Fruit fly (Drosophila melanogaster): ENCODE data around the gene CG1288.

The CG1288 gene

dm6 chr3R:7162356-7163289, 45.6 kb downstream of the CG1288 start, which contains the start of gene sas (continued):
- TF ChIP-seq CG4617 (GFP tag; optimal IDR thresholded peaks at IDR 0.05; ENCODE audit: borderline replicate concordance) (no peak), CG17361 (GFP tag; IDR thresholded peaks at IDR 0.05) (no peak), CG4360 (GFP tag; IDR thresholded peaks at IDR 0.05) (peak; percentile 9; the same call in 1 of the 2 replicates), h (optimal IDR thresholded peaks at IDR 0.05) (no peak), ftz-f1 (GFP tag; optimal IDR thresholded peaks at IDR 0.05) (no peak), CG1233 (GFP tag; optimal IDR thresholded peaks at IDR 0.05) (no peak), sima (GFP tag; optimal IDR thresholded peaks at IDR 0.05) (no peak), aop (GFP tag; IDR thresholded peaks at IDR 0.05) (no peak), CG31224 (GFP tag; IDR thresholded peaks at IDR 0.05) (no peak), CG15479 (GFP tag; optimal IDR thresholded peaks at IDR 0.05) (peak; percentile 47), CG13894 (tag; optimal IDR thresholded peaks at IDR 0.05) (peak; percentile 48), prd (optimal IDR thresholded peaks at IDR 0.05) (no peak), prd (GFP tag; IDR thresholded peaks at IDR 0.05) (no peak), Drgx (GFP tag; IDR thresholded peaks at IDR 0.05) (0 out of 2 replicates have a peak, but pooled peaks have one; percentile 12), MESR4 (GFP tag; optimal IDR thresholded peaks at IDR 0.05) (peak; percentile 3), CG32532 (GFP tag; IDR thresholded peaks at IDR 0.05) (peak; percentile 40; the same call in 1 of the 2 replicates), CG7357 (GFP tag; IDR thresholded peaks at IDR 0.05) (no peak), CG6791 (GFP tag; IDR thresholded peaks at IDR 0.05; ENCODE audit: partially characterized antibody) (0 out of 3 replicates have a peak, but pooled peaks have one; percentile 0), Bgb (GFP tag; IDR thresholded peaks at IDR 0.05; ENCODE audit: partially characterized antibody) (peak; percentile 32; the same call in 1 of the 2 replicates), zfh1 (GFP tag; IDR thresholded peaks at IDR 0.05) (no peak), CG10979 (tag; optimal IDR thresholded peaks at IDR 0.05) (no peak), sob (GFP tag; IDR thresholded peaks at IDR 0.05) (no peak), chm (GFP tag; IDR thresholded peaks at IDR 0.05) (peak; percentile 47), CG13424 (tag; optimal IDR thresholded peaks at IDR 0.05) (no peak), cas (GFP tag; IDR thresholded peaks at IDR 0.05) (peak; percentile 18; the same call in 1 of the 2 replicates), CG17186 (GFP tag; optimal IDR thresholded peaks at IDR 0.05) (no peak), so (GFP tag; IDR thresholded peaks at IDR 0.05) (peak; percentile 26; the same call in 1 of the 3 replicates), nerfin-2 (GFP tag; IDR thresholded peaks at IDR 0.05; ENCODE audit: partially characterized antibody) (peak; percentile 14; the same call in 1 of the 2 replicates), crol (GFP tag; IDR thresholded peaks at IDR 0.05) (no peak), dmrt11E (tag; optimal IDR thresholded peaks at IDR 0.05) (no peak), CG12769 (tag; optimal IDR thresholded peaks at IDR 0.05) (peak; percentile 53), CG8290 (GFP tag; optimal IDR thresholded peaks at IDR 0.05) (no peak), CG8290 (tag; optimal IDR thresholded peaks at IDR 0.05) (peak in 1 of 2 experiments; percentile 36), CG6654 (GFP tag; optimal IDR thresholded peaks at IDR 0.05) (no peak), kni (GFP tag; optimal IDR thresholded peaks at IDR 0.05) (peak; percentile 74), Elba2 (GFP tag; optimal IDR thresholded peaks at IDR 0.05) (peak; percentile 76), CG16813 (GFP tag; IDR thresholded peaks at IDR 0.05; ENCODE audit: partially characterized antibody) (0 out of 3 replicates have a peak, but pooled peaks have one; percentile 7), CG11560 (tag; IDR thresholded peaks at IDR 0.05) (no peak), Opbp (GFP tag; IDR thresholded peaks at IDR 0.05; ENCODE audit: partially characterized antibody) (0 out of 3 replicates have a peak, but pooled peaks have one; percentile 48), yki (optimal IDR thresholded peaks at IDR 0.05) (peak; percentile 14), CG15514 (GFP tag; optimal IDR thresholded peaks at IDR 0.05) (no peak), CG5180 (GFP tag; optimal IDR thresholded peaks at IDR 0.05) (peak; percentile 16), disco-r (GFP tag; optimal IDR thresholded peaks at IDR 0.05) (no peak), pb (GFP tag; optimal IDR thresholded peaks at IDR 0.05) (no peak), bowl (GFP tag; IDR thresholded peaks at IDR 0.05) (no peak), Dad (GFP tag; optimal IDR thresholded peaks at IDR 0.05) (peak; percentile 5), CG3407 (GFP tag; optimal IDR thresholded peaks at IDR 0.05) (no peak), bbx (GFP tag; IDR thresholded peaks at IDR 0.05; ENCODE audit: partially characterized antibody) (0 out of 2 replicates have a peak, but pooled peaks have one; percentile 31), Rx (GFP tag; IDR thresholded peaks at IDR 0.05) (no peak)

Data from whole organism, embryonic.